Worm (Caenorhabditis elegans) whole organism, L1 larva: ENCODE results near the gene Y41D4B.24.

Source experiments
- C34B4.2 ChIP-seq: sonication (generic microtip); optimal IDR thresholded peaks from 2 replicates; lab custom pipeline; 2017; ENCODE audit warnings: mild to moderate bottlenecking, missing genetic modification characterization, missing compliant biosample characterization
- Y116A8C.19 ChIP-seq: sonication (generic microtip); optimal IDR thresholded peaks from 2 replicates; lab custom pipeline; 2016; ENCODE audit warnings: missing compliant biosample characterization, missing genetic modification characterization, borderline replicate concordance
- aha-1 ChIP-seq: fragments of 150-350 bp; optimal IDR thresholded peaks from 2 replicates; lab custom pipeline; 2014; ENCODE audit warnings: missing biosample characterization, missing genetic modification characterization
- blmp-1 ChIP-seq: fragments of 150-350 bp; optimal IDR thresholded peaks from 2 replicates; lab custom pipeline; 2014; ENCODE audit warnings: missing biosample characterization, missing genetic modification characterization
- ceh-8 ChIP-seq: fragments of 200-800 bp; sonication (Bioruptor generic); optimal IDR thresholded peaks from 2 replicates; lab custom pipeline; 2018; ENCODE audit warnings: mild to moderate bottlenecking, missing genetic modification characterization, moderate library complexity, missing compliant biosample characterization
- ceh-82 ChIP-seq, 3 experiments: fragments of 150-350 bp in 1 of 3; sonication (generic microtip) in 2 of 3; optimal IDR thresholded peaks; 2 replicates each; lab custom pipeline; 2014 to 2017; ENCODE audit warnings: missing biosample characterization in 3 of 3, missing genetic modification characterization in 3 of 3
- ces-1 ChIP-seq: fragments of 150-350 bp; optimal IDR thresholded peaks from 2 replicates; lab custom pipeline; 2014; ENCODE audit warnings: missing biosample characterization, missing genetic modification reagents, missing genetic modification characterization
- dpl-1 ChIP-seq, 3 experiments: fragments of 150-350 bp in 2 of 3; sonication (generic microtip) in 1 of 3; optimal IDR thresholded peaks; 2 replicates each; lab custom pipeline; 2014 to 2017; ENCODE audit warnings: missing biosample characterization in 3 of 3, missing genetic modification characterization in 3 of 3, missing genetic modification reagents in 3 of 3
- efl-1 ChIP-seq, 4 experiments: fragments of 150-350 bp; optimal IDR thresholded peaks in 3 of 4; peaks in 1 of 4; 1 replicate in 1 of 4; 2 replicates in 3 of 4; lab custom pipeline; 2014; ENCODE audit warnings: missing biosample characterization in 2 of 4, missing genetic modification characterization in 2 of 4, missing genetic modification reagents in 2 of 4
- egl-13 ChIP-seq: sonication (generic microtip); optimal IDR thresholded peaks from 2 replicates; lab custom pipeline; 2016; ENCODE audit warnings: missing genotype, missing genetic modification reagents, missing genetic modification characterization, missing compliant biosample characterization
- egl-27 ChIP-seq, 2 experiments: fragments of 150-350 bp in 1 of 2; sonication (generic microtip); optimal IDR thresholded peaks; 3 replicates each; lab custom pipeline; 2017 to 2018; ENCODE audit warnings: missing biosample characterization in 2 of 2, missing genetic modification characterization in 2 of 2, missing genetic modification reagents in 2 of 2
- elt-3 ChIP-seq, 6 experiments: fragments of 150-350 bp in 1 of 6; sonication (generic microtip); optimal IDR thresholded peaks; 2 replicates each; lab custom pipeline; 2017 to 2018; ENCODE audit warnings: missing biosample characterization in 6 of 6, missing genetic modification characterization in 6 of 6, inconsistent platforms in 1 of 6
- fkh-10 ChIP-seq: sonication (generic microtip); optimal IDR thresholded peaks from 2 replicates; lab custom pipeline; 2017; ENCODE audit warnings: missing biosample characterization, missing genetic modification reagents, missing genetic modification characterization
- fos-1 ChIP-seq: fragments of 150-350 bp; optimal IDR thresholded peaks from 2 replicates; lab custom pipeline; 2014; ENCODE audit warnings: missing biosample characterization, missing genetic modification characterization
- grh-1 ChIP-seq: fragments of 200-800 bp; sonication (Bioruptor generic); IDR thresholded peaks from 2 replicates; pipeline ENCODE4 v1.3.6; 2022; ENCODE audit warnings: missing genetic modification reagents, missing genetic modification characterization, missing compliant biosample characterization
- hpl-2 ChIP-seq: fragments of 150-350 bp; optimal IDR thresholded peaks from 2 replicates; lab custom pipeline; 2014; ENCODE audit warnings: missing biosample characterization, missing genetic modification reagents, missing genetic modification characterization
- jun-1 ChIP-seq: fragments of 150-350 bp; optimal IDR thresholded peaks from 2 replicates; lab custom pipeline; 2014; ENCODE audit warnings: missing biosample characterization, missing genetic modification reagents, missing genetic modification characterization
- lin-13 ChIP-seq: fragments of 150-350 bp; optimal IDR thresholded peaks from 2 replicates; lab custom pipeline; 2014; ENCODE audit warnings: missing biosample characterization, missing genetic modification reagents, missing genetic modification characterization
- lin-14 ChIP-seq: fragments of 200-800 bp; sonication (Bioruptor generic); optimal IDR thresholded peaks from 2 replicates; lab custom pipeline; 2018; ENCODE audit warnings: mild to moderate bottlenecking, missing genetic modification characterization, moderate library complexity, missing compliant biosample characterization
- lir-3 ChIP-seq: sonication (generic microtip); optimal IDR thresholded peaks from 2 replicates; lab custom pipeline; 2016; ENCODE audit warnings: mild to moderate bottlenecking, missing genetic modification characterization, moderate library complexity, missing compliant biosample characterization; ENCODE audit not compliant: poor library complexity
- lsy-2 ChIP-seq, 2 experiments: fragments of 150-350 bp; optimal IDR thresholded peaks; 2 replicates each; lab custom pipeline; 2014; ENCODE audit warnings: missing biosample characterization in 2 of 2, missing genetic modification characterization in 2 of 2
- mab-9 ChIP-seq: fragments of 200-800 bp; sonication (Bioruptor generic); IDR thresholded peaks from 2 replicates; pipeline ENCODE4 v1.3.6; 2022; ENCODE audit warnings: missing genetic modification reagents, missing genetic modification characterization, missing compliant biosample characterization
- mep-1 ChIP-seq: fragments of 150-350 bp; optimal IDR thresholded peaks from 2 replicates; lab custom pipeline; 2014; ENCODE audit warnings: missing biosample characterization, missing genetic modification characterization
- nhr-11 ChIP-seq: fragments of 150-350 bp; optimal IDR thresholded peaks from 2 replicates; lab custom pipeline; 2014; ENCODE audit warnings: missing biosample characterization, missing genetic modification characterization
- nhr-71 ChIP-seq: sonication (generic microtip); optimal IDR thresholded peaks from 2 replicates; lab custom pipeline; 2016; ENCODE audit warnings: mild to moderate bottlenecking, missing genetic modification characterization, moderate library complexity, missing compliant biosample characterization
- nhr-76 ChIP-seq: sonication (generic microtip); optimal IDR thresholded peaks from 2 replicates; lab custom pipeline; 2017; ENCODE audit warnings: missing biosample characterization, missing genetic modification characterization
- nhr-77 ChIP-seq: fragments of 150-350 bp; optimal IDR thresholded peaks from 2 replicates; lab custom pipeline; 2014; ENCODE audit warnings: missing biosample characterization, missing genetic modification characterization
- nhr-84 ChIP-seq: sonication (generic microtip); optimal IDR thresholded peaks from 2 replicates; lab custom pipeline; 2017; ENCODE audit warnings: missing biosample characterization, missing genetic modification characterization
- nhr-85 ChIP-seq: sonication (generic microtip); peaks from one replicate; lab custom pipeline; 2016; ENCODE audit warnings: missing genetic modification characterization, inconsistent platforms, missing compliant biosample characterization
- pax-3 ChIP-seq: fragments of 200-800 bp; sonication (Bioruptor generic); optimal IDR thresholded peaks from 2 replicates; lab custom pipeline; 2018; ENCODE audit warnings: mild to moderate bottlenecking, missing genetic modification characterization, moderate library complexity, missing compliant biosample characterization
- pqm-1 ChIP-seq: sonication (generic microtip); optimal IDR thresholded peaks from 3 replicates; lab custom pipeline; 2017; ENCODE audit warnings: missing biosample characterization, missing genetic modification characterization
- rnt-1 ChIP-seq: sonication (generic microtip); optimal IDR thresholded peaks from 2 replicates; lab custom pipeline; 2016; ENCODE audit warnings: mild to moderate bottlenecking, missing genetic modification characterization, moderate library complexity, missing compliant biosample characterization
- skn-1 ChIP-seq: fragments of 150-350 bp; optimal IDR thresholded peaks from 2 replicates; lab custom pipeline; 2014; ENCODE audit warnings: missing biosample characterization, missing genetic modification characterization
- snpc-4 ChIP-seq: fragments of 150-350 bp; optimal IDR thresholded peaks from 2 replicates; lab custom pipeline; 2014; ENCODE audit warnings: missing biosample characterization, missing genetic modification characterization
- snu-23 ChIP-seq: sonication (generic microtip); optimal IDR thresholded peaks from 2 replicates; lab custom pipeline; 2016; ENCODE audit warnings: missing genetic modification characterization, missing compliant biosample characterization
- swsn-7 ChIP-seq: sonication (generic microtip); optimal IDR thresholded peaks from 2 replicates; lab custom pipeline; 2016; ENCODE audit warnings: missing genetic modification characterization, missing compliant biosample characterization
- unc-130 ChIP-seq: fragments of 150-350 bp; optimal IDR thresholded peaks from 2 replicates; lab custom pipeline; 2017; ENCODE audit warnings: missing biosample characterization, missing genetic modification characterization, inconsistent platforms
- unc-62 ChIP-seq: fragments of 150-350 bp; optimal IDR thresholded peaks from 2 replicates; lab custom pipeline; 2014; ENCODE audit warnings: missing biosample characterization, missing genetic modification reagents, missing genetic modification characterization
- xbp-1 ChIP-seq: sonication (generic microtip); optimal IDR thresholded peaks from 2 replicates; lab custom pipeline; 2016; ENCODE audit warnings: missing genetic modification characterization, missing compliant biosample characterization
- ztf-4 ChIP-seq: fragments of 150-350 bp; optimal IDR thresholded peaks from 2 replicates; lab custom pipeline; 2014; ENCODE audit warnings: missing biosample characterization, missing genetic modification characterization

The Y41D4B.24 gene

DNA sequence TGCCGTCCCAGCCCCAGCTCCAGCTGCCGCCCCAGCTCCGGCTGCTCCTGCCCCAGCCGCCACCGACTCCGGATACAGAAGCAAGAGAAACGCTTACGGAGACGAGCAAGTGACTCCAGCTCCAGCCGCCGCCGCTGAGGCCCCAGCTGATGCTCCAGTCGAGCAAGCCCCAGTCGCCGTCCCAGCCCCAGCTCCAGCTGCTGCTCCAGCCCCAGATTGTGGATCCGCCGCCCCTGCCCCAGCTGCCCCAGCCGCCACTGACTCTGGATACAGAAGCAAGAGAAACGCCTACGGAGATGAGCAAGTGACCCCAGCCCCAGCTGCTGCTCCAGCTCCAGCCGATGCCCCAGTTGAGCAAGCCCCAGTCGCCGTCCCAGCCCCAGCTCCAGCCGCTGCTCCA, 40.5 kb upstream of the Y41D4B.24 start:
- peak; percentile 49 for TF ChIP-seq ceh-8 (GFP tag; lab: Kevin White, UChicago)

DNA sequence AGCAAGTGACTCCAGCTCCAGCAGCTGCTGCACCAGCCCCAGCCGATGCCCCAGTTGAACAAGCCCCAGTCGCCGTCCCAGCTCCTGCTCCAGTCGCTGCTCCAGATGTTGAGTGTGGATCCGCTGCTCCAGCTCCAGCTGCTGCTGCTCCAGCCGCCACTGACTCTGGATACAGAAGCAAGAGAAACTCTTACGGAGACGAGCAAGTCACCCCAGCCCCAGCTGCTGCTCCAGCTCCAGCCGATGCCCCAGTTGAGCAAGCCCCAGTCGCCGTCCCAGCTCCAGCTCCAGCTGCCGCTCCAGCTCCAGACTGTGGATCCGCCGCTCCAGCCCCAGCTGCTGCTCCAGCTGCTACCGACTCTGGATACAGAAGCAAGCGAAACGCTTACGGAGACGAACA, 39.6 kb upstream of the Y41D4B.24 start:
- TF ChIP-seq jun-1 (tag; lab: Kevin White, UChicago) (no peak), ceh-82 (tag; optimal IDR thresholded peaks at IDR 0.05; lab: Kevin White, UChicago) (no peak), efl-1 (optimal IDR thresholded peaks at IDR 0.05; lab: Kevin White, UChicago) (no peak), efl-1 (GFP tag; optimal IDR thresholded peaks at IDR 0.05 in 1 of 2; lab: Kevin White, UChicago) (peak in 1 of 2 experiments; percentile 15), aha-1 (tag; lab: Kevin White, UChicago) (no peak), nhr-84 (tag; lab: Kevin White, UChicago) (no peak), lir-3 (no peak), nhr-77 (tag; lab: Kevin White, UChicago) (no peak), unc-62 (GFP tag; lab: Kevin White, UChicago) (no peak)

DNA sequence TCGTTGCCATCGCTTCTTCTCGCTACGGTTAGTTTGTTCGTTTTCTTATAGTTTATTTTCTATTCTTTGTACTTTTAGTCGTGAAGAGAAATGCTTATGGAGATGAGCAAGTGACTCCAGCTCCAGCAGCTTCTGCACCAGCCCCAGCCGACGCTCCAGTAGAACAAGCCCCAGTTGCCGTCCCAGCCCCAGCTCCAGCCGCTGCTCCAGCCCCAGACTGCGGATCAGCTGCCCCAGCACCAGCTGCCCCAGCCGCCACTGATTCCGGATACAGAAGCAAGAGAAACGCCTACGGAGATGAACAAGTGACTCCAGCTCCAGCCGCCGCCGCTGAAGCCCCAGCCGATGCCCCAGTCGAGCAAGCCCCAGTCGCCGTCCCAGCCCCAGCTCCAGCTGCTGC, 38.9 kb upstream of the Y41D4B.24 start:
- TF ChIP-seq mab-9 (GFP tag; lab: Robert Waterston, UW), result 0 out of 2 replicates have a peak, but pooled peaks have one; percentile 19

DNA sequence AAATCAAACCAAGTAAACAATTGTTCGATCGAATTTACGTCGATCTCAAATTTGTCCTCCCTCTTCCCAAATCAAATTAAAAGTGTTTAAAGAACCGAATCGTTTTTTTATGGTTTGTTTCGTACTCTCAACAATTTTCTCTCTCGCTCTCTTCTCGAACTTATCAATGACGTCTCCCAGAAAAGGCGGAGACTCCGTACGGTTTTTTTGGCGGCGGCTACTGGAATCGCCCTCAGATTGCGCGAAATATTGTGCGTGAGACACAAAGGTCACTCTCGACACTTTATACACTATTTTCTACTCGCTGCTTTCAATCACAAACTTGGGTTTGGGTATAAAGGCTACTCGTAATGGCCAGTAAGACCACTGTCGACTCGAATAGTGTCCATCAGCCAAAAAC, 38.5 kb upstream of the Y41D4B.24 start, which contains the start of gene epic-2:
Gene epic-2 (plus strand): TSS at position 317 of the 400 bp plus-strand sequence.
- peak; percentile 65 for TF ChIP-seq nhr-85
- TF ChIP-seq snu-23 (GFP tag; lab: Kevin White, UChicago), result no peak
- TF ChIP-seq grh-1, result peak; percentile 6; the same call in 1 of the 2 replicates
- no peak for TF ChIP-seq egl-13 (tag; lab: Kevin White, UChicago)
- TF ChIP-seq xbp-1 (tag; lab: Kevin White, UChicago), result peak; percentile 5
- TF ChIP-seq elt-3 (tag; optimal IDR thresholded peaks at IDR 0.05; lab: Kevin White, UChicago), result peak in 3 of 6 experiments; percentile 3 to 68 (median 23)
- no peak for TF ChIP-seq C34B4.2 (tag; lab: Kevin White, UChicago)
- TF ChIP-seq blmp-1 (tag; lab: Kevin White, UChicago), result peak; percentile 17
- TF ChIP-seq dpl-1 (GFP tag; optimal IDR thresholded peaks at IDR 0.05; lab: Kevin White, UChicago), result no peak
- TF ChIP-seq lin-14 (GFP tag; lab: Kevin White, UChicago), result peak; percentile 31
- TF ChIP-seq, all 84 proteins: peak for 6

DNA sequence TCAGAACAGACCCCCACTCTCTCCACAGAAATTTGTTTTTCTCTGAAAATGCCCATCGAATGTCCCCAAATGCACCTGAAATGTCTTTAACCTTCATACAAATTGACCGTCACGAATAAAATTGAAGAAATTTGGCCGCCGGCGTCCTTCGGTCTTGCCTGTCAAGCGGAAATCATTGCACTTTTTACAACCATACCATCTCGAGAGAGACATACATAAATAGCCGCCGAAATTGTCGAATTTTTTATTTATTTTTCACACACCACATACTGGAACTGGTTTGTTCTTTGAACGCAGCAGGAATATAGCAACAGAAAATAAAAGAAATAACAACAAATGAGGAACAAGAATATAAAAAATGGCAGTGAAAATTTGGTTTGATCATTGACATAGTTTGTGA, 33.7 kb upstream of the Y41D4B.24 start:
- TF ChIP-seq lsy-2 (tag; optimal IDR thresholded peaks at IDR 0.05; lab: Kevin White, UChicago), result peak in 1 of 2 experiments; percentile 17
- TF ChIP-seq blmp-1 (tag; lab: Kevin White, UChicago), result peak; percentile 20
- TF ChIP-seq pax-3, result no peak
- no peak for TF ChIP-seq rnt-1 (tag; lab: Kevin White, UChicago)
- no peak for TF ChIP-seq ces-1 (GFP tag; lab: Kevin White, UChicago)
- no peak for TF ChIP-seq fos-1 (tag; lab: Kevin White, UChicago)
- no peak for TF ChIP-seq mep-1 (tag; lab: Kevin White, UChicago)
- no peak for TF ChIP-seq unc-130 (tag; lab: Kevin White, UChicago)
- TF ChIP-seq fkh-10 (GFP tag; lab: Kevin White, UChicago), result no peak
- no peak for TF ChIP-seq hpl-2 (GFP tag; lab: Kevin White, UChicago)
- TF ChIP-seq unc-62 (GFP tag; lab: Kevin White, UChicago), result no peak
- TF ChIP-seq snu-23 (GFP tag; lab: Kevin White, UChicago), result peak; percentile 6
- no peak for TF ChIP-seq snpc-4
- no peak for TF ChIP-seq efl-1 (optimal IDR thresholded peaks at IDR 0.05; lab: Kevin White, UChicago)
- peak in 1 of 2 experiments; percentile 51 for TF ChIP-seq efl-1 (GFP tag; optimal IDR thresholded peaks at IDR 0.05 in 1 of 2; lab: Kevin White, UChicago)
- no peak for TF ChIP-seq Y116A8C.19 (tag; lab: Kevin White, UChicago)
- no peak for TF ChIP-seq pqm-1 (tag; lab: Kevin White, UChicago)
- no peak for TF ChIP-seq lin-13 (GFP tag; lab: Kevin White, UChicago)
- no peak for TF ChIP-seq nhr-71 (tag; lab: Kevin White, UChicago)
- no peak for TF ChIP-seq skn-1 (tag; lab: Kevin White, UChicago)
- TF ChIP-seq swsn-7 (tag; lab: Kevin White, UChicago), result no peak
- no peak for TF ChIP-seq ztf-4 (tag; lab: Kevin White, UChicago)
- no peak for TF ChIP-seq elt-3 (tag; optimal IDR thresholded peaks at IDR 0.05; lab: Kevin White, UChicago)
- no peak for TF ChIP-seq egl-27 (tag; optimal IDR thresholded peaks at IDR 0.05; lab: Kevin White, UChicago)
- no peak for TF ChIP-seq nhr-76 (tag; lab: Kevin White, UChicago)
- peak; percentile 34 for TF ChIP-seq lin-14 (GFP tag; lab: Kevin White, UChicago)
- TF ChIP-seq nhr-11 (tag; lab: Kevin White, UChicago), result no peak
